Worm (Caenorhabditis elegans): ENCODE data around the gene age-1.

DNA sequence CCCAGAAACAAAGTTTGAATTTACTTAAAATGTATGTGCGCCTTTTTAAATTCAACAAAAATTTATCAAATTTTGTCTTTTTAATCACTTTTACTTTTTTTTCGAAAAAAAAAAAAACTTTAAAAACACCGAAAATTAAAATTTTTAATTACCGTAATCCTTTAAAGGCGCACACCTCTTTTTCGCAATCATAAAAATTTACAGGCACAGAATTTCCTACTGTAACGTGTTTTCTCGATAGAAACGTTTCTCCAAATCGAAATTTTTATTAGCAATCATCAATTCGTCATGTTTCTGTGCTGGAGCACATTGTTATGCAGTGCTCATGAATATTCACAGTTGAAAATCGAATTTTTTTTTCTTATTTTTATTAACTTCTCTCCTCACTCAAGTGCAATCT is 9.7 kb upstream of the age-1 start:
- TF ChIP-seq tbx-2 (tag; optimal IDR thresholded peaks at IDR 0.05) (no peak), fkh-10 (GFP tag; optimal IDR thresholded peaks at IDR 0.05) (no peak), T23F11.4 (GFP tag; optimal IDR thresholded peaks at IDR 0.05) (no peak), rnt-1 (tag; optimal IDR thresholded peaks at IDR 0.05) (no peak), F13H6.1 (tag; optimal IDR thresholded peaks at IDR 0.05) (no peak), ama-1 (optimal IDR thresholded peaks at IDR 0.05) (no peak), unc-86 (tag; optimal IDR thresholded peaks at IDR 0.05) (no peak), nfya-1 (tag; optimal IDR thresholded peaks at IDR 0.05) (no peak), K02D7.2 (tag; optimal IDR thresholded peaks at IDR 0.05) (no peak), ahr-1 (tag; optimal IDR thresholded peaks at IDR 0.05) (no peak)

Measured in whole organism, late embryonic.